Fruit fly (Drosophila melanogaster): Measurements from ENCODE around the gene Tk.

The Tk gene

dm6 chr3R:11989996-11990395 is 15.3 kb downstream of the Tk start:
- no peak for TF ChIP-seq CG8632 (GFP tag; optimal IDR thresholded peaks at IDR 0.05)
- no peak for TF ChIP-seq CG10631 (GFP tag; optimal IDR thresholded peaks at IDR 0.05)

- TF ChIP-seq svp (GFP tag) (no peak), CG6163 (GFP tag; IDR thresholded peaks at IDR 0.05) (0 out of 3 replicates have a peak, but pooled peaks have one; percentile 24), CG4318 (GFP tag; optimal IDR thresholded peaks at IDR 0.05) (no peak), CG3919 (GFP tag; optimal IDR thresholded peaks at IDR 0.05) (no peak), Lpt (GFP tag; optimal IDR thresholded peaks at IDR 0.05) (no peak), CG10669 (GFP tag; optimal IDR thresholded peaks at IDR 0.05) (no peak), OdsH (GFP tag; optimal IDR thresholded peaks at IDR 0.05) (no peak), CG34406 (GFP tag; optimal IDR thresholded peaks at IDR 0.05) (no peak), Smox (GFP tag; optimal IDR thresholded peaks at IDR 0.05) (no peak)
Observed at dm6 chr3R:11989206-11989605, 16.1 kb downstream of the Tk start.

dm6 chr3R:11984862-11985261 is 20.4 kb downstream of the Tk start:
- peak; percentile 99 for TF ChIP-seq svp (GFP tag)
- TF ChIP-seq ss (GFP tag; optimal IDR thresholded peaks at IDR 0.05): peak in 1 of 2 experiments; percentile 22
- no peak for TF ChIP-seq CG31627 (GFP tag; optimal IDR thresholded peaks at IDR 0.05)
- no peak for TF ChIP-seq salr (GFP tag; optimal IDR thresholded peaks at IDR 0.05)
- no peak for TF ChIP-seq CG3919 (GFP tag; optimal IDR thresholded peaks at IDR 0.05)
- no peak for TF ChIP-seq CG6792 (GFP tag; optimal IDR thresholded peaks at IDR 0.05)
- no peak for TF ChIP-seq CG6276 (GFP tag; optimal IDR thresholded peaks at IDR 0.05)
- TF ChIP-seq dac (GFP tag; optimal IDR thresholded peaks at IDR 0.05): no peak
- TF ChIP-seq Eip78C (GFP tag): peak; percentile 75
- no peak for TF ChIP-seq esn (GFP tag; optimal IDR thresholded peaks at IDR 0.05)
- no peak for TF ChIP-seq achi (GFP tag; optimal IDR thresholded peaks at IDR 0.05)
- TF ChIP-seq Hr39 (GFP tag; optimal IDR thresholded peaks at IDR 0.05): no peak

- TF ChIP-seq ss (GFP tag; optimal IDR thresholded peaks at IDR 0.05): no peak
- no peak for TF ChIP-seq vri (GFP tag; optimal IDR thresholded peaks at IDR 0.05)
- no peak for TF ChIP-seq CG8119 (GFP tag; IDR thresholded peaks at IDR 0.05)
- no peak for TF ChIP-seq Ets96B (tag; optimal IDR thresholded peaks at IDR 0.05)
- no peak for TF ChIP-seq fkh (GFP tag; optimal IDR thresholded peaks at IDR 0.05)
- TF ChIP-seq esn (GFP tag; optimal IDR thresholded peaks at IDR 0.05): no peak
- no peak for TF ChIP-seq Hr39 (GFP tag; optimal IDR thresholded peaks at IDR 0.05)
- TF ChIP-seq CG6792 (GFP tag; optimal IDR thresholded peaks at IDR 0.05): no peak
- no peak for TF ChIP-seq cyc (GFP tag; optimal IDR thresholded peaks at IDR 0.05)
- no peak for TF ChIP-seq CG6808 (GFP tag; optimal IDR thresholded peaks at IDR 0.05)
- no peak for TF ChIP-seq Hr38 (GFP tag; optimal IDR thresholded peaks at IDR 0.05)
- no peak for TF ChIP-seq CG10669 (GFP tag; optimal IDR thresholded peaks at IDR 0.05)
- TF ChIP-seq Sox14 (GFP tag; optimal IDR thresholded peaks at IDR 0.05): no peak
- TF ChIP-seq Hr4 (GFP tag; optimal IDR thresholded peaks at IDR 0.05): no peak
- TF ChIP-seq Blimp-1 (GFP tag; optimal IDR thresholded peaks at IDR 0.05): no peak
- no peak for TF ChIP-seq CG8632 (GFP tag; optimal IDR thresholded peaks at IDR 0.05)
- no peak for TF ChIP-seq CG4318 (GFP tag; optimal IDR thresholded peaks at IDR 0.05)
Observed at dm6 chr3R:11984441-11984840, 20.8 kb downstream of the Tk start, which contains the start of gene CG3397. TSS of gene CG3397 (minus strand) at chr3R:11984541.

- TF ChIP-seq Eip93F (GFP tag; optimal IDR thresholded peaks at IDR 0.05): peak; percentile 53
- no peak for TF ChIP-seq CG7368 (GFP tag; optimal IDR thresholded peaks at IDR 0.05)
Observed at dm6 chr3R:11982547-11982946, 22.7 kb downstream of the Tk start.

dm6 chr3R:11981962-11982361 is 23.3 kb downstream of the Tk start, which contains the start of gene CG12224:
TSS of gene CG12224 (minus strand) at chr3R:11982062.
- TF ChIP-seq CG34406 (GFP tag; optimal IDR thresholded peaks at IDR 0.05) (no peak), pdm3 (GFP tag; optimal IDR thresholded peaks at IDR 0.05) (no peak), CG6808 (GFP tag; optimal IDR thresholded peaks at IDR 0.05) (no peak), Gug (GFP tag; IDR thresholded peaks at IDR 0.05) (no peak), Blimp-1 (GFP tag; optimal IDR thresholded peaks at IDR 0.05) (no peak), CG6854 (GFP tag; optimal IDR thresholded peaks at IDR 0.05) (no peak), CG4318 (GFP tag; optimal IDR thresholded peaks at IDR 0.05) (no peak), vri (GFP tag; optimal IDR thresholded peaks at IDR 0.05) (no peak)
